Worm (Caenorhabditis elegans) whole organism, L4 larva: Measurements from ENCODE around the gene srt-69.

Source experiments
- F37D6.2 ChIP-seq: sonication (generic microtip); optimal IDR thresholded peaks from 2 replicates; lab custom pipeline; 2016; ENCODE audit warnings: mild to moderate bottlenecking, missing genetic modification characterization, missing compliant biosample characterization
- F49E8.2 ChIP-seq: sonication (generic microtip); optimal IDR thresholded peaks from 2 replicates; lab custom pipeline; 2016; ENCODE audit warnings: missing compliant biosample characterization, mild to moderate bottlenecking, missing genetic modification characterization, borderline replicate concordance
- R02D3.7 ChIP-seq: fragments of 150-350 bp; sonication (generic microtip); optimal IDR thresholded peaks from 3 replicates; lab custom pipeline; 2014; ENCODE audit warnings: missing biosample characterization, missing genetic modification characterization
- ZK337.2 ChIP-seq: fragments of 200-800 bp; sonication (Bioruptor generic); IDR thresholded peaks from 2 replicates; pipeline ENCODE4 v1.3.6; 2022; ENCODE audit warnings: missing genetic modification reagents, missing genetic modification characterization, missing compliant biosample characterization
- ZK546.5 ChIP-seq, 2 experiments: sonication (generic microtip); optimal IDR thresholded peaks; 2 replicates each; lab custom pipeline; 2017; ENCODE audit warnings: missing biosample characterization in 2 of 2, missing genetic modification characterization in 2 of 2
- aha-1 ChIP-seq: fragments of 150-350 bp; peaks from one replicate; lab custom pipeline; 2014; ENCODE audit warnings: missing biosample characterization, missing genetic modification characterization
- arid-1 ChIP-seq: fragments of 200-800 bp; sonication (Bioruptor generic); conservative IDR thresholded peaks from 2 replicates; pipeline ENCODE4 v1.3.6; 2022; ENCODE audit warnings: missing genetic modification reagents, missing genetic modification characterization, missing compliant biosample characterization
- ceh-28 ChIP-seq: fragments of 150-350 bp; optimal IDR thresholded peaks from 2 replicates; lab custom pipeline; 2014; ENCODE audit warnings: missing biosample characterization, missing genetic modification reagents, missing genetic modification characterization
- ceh-32 ChIP-seq: sonication (generic microtip); optimal IDR thresholded peaks from 2 replicates; lab custom pipeline; 2016; ENCODE audit warnings: mild to moderate bottlenecking, missing genetic modification characterization, missing compliant biosample characterization; ENCODE audit not compliant: poor library complexity
- ceh-44 ChIP-seq: fragments of 200-800 bp; sonication (Bioruptor generic); IDR thresholded peaks from 2 replicates; pipeline ENCODE4 v1.3.6; 2022; ENCODE audit warnings: missing genetic modification reagents, missing genetic modification characterization, missing compliant biosample characterization
- ctbp-1 ChIP-seq: fragments of 200-800 bp; sonication (Bioruptor generic); IDR thresholded peaks from 2 replicates; pipeline ENCODE4 v1.3.6; 2022; ENCODE audit warnings: missing genetic modification reagents, missing genetic modification characterization, missing compliant biosample characterization
- daf-12 ChIP-seq: fragments of 150-350 bp; optimal IDR thresholded peaks from 2 replicates; lab custom pipeline; 2014; ENCODE audit warnings: missing biosample characterization, missing genetic modification reagents, missing genetic modification characterization
- daf-16 ChIP-seq, 3 experiments: sonication (generic microtip); optimal IDR thresholded peaks; 2 replicates each; lab custom pipeline; 2016 to 2017; ENCODE audit warnings: missing genetic modification characterization in 3 of 3, missing genetic modification reagents in 3 of 3, mild to moderate bottlenecking in 2 of 3, missing compliant biosample characterization in 2 of 3, missing biosample characterization in 1 of 3, moderate library complexity in 1 of 3
- dmd-6 ChIP-seq: fragments of 200-800 bp; sonication (Bioruptor generic); IDR thresholded peaks from 2 replicates; pipeline ENCODE4 v1.3.6; 2022; ENCODE audit warnings: missing genetic modification reagents, missing genetic modification characterization, missing compliant biosample characterization
- dmd-8 ChIP-seq: fragments of 200-800 bp; sonication (Bioruptor generic); IDR thresholded peaks from 2 replicates; pipeline ENCODE4 v1.3.6; 2022; ENCODE audit warnings: missing genetic modification characterization, missing compliant biosample characterization
- hif-1 ChIP-seq, 2 experiments: sonication (generic microtip); optimal IDR thresholded peaks; 2 replicates each; lab custom pipeline; 2016 to 2017; ENCODE audit warnings: missing compliant biosample characterization in 2 of 2, missing genetic modification characterization in 2 of 2, missing genetic modification reagents in 2 of 2, missing genotype in 2 of 2, mild to moderate bottlenecking in 1 of 2
- hlh-11 ChIP-seq: fragments of 200-800 bp; sonication (Bioruptor generic); optimal IDR thresholded peaks from 2 replicates; lab custom pipeline; 2018; ENCODE audit warnings: mild to moderate bottlenecking, missing genetic modification characterization, missing compliant biosample characterization
- hlh-30 ChIP-seq: sonication (generic microtip); optimal IDR thresholded peaks from 2 replicates; lab custom pipeline; 2017; ENCODE audit warnings: antibody characterized with exemption, mild to moderate bottlenecking, missing genetic modification characterization, missing compliant biosample characterization; ENCODE audit not compliant: insufficient read depth
- hmg-1.1 ChIP-seq: fragments of 200-800 bp; sonication (Bioruptor generic); IDR thresholded peaks from 2 replicates; pipeline ENCODE4 v1.3.6; 2022; ENCODE audit warnings: missing genetic modification reagents, missing genetic modification characterization, missing compliant biosample characterization
- lim-7 ChIP-seq: fragments of 200-800 bp; sonication (Bioruptor generic); IDR thresholded peaks from 2 replicates; pipeline ENCODE4 v1.3.6; 2022; ENCODE audit warnings: missing genetic modification characterization, missing compliant biosample characterization
- lin-29 ChIP-seq: fragments of 200-800 bp; sonication (Bioruptor generic); IDR thresholded peaks from 2 replicates; pipeline ENCODE4 v1.3.6; 2022; ENCODE audit warnings: missing genetic modification reagents, missing genetic modification characterization, missing compliant biosample characterization
- lin-38 ChIP-seq: fragments of 200-800 bp; sonication (Bioruptor generic); IDR thresholded peaks from 2 replicates; pipeline ENCODE4 v1.3.6; 2022; ENCODE audit warnings: missing genetic modification reagents, missing genetic modification characterization, missing compliant biosample characterization
- lir-3 ChIP-seq: sonication (generic microtip); optimal IDR thresholded peaks from 2 replicates; lab custom pipeline; 2016; ENCODE audit warnings: mild to moderate bottlenecking, missing genetic modification characterization, missing compliant biosample characterization
- lsy-2 ChIP-seq, 2 experiments: fragments of 150-350 bp in 1 of 2; sonication (generic microtip) in 1 of 2; optimal IDR thresholded peaks; 2 replicates each; lab custom pipeline; 2014 to 2017; ENCODE audit warnings: missing biosample characterization in 2 of 2, missing genetic modification characterization in 2 of 2
- mdt-29 ChIP-seq: fragments of 200-800 bp; sonication (Bioruptor generic); IDR thresholded peaks from 2 replicates; pipeline ENCODE4 v1.3.6; 2022; ENCODE audit warnings: missing genetic modification reagents, missing genetic modification characterization, missing compliant biosample characterization
- nhr-10 ChIP-seq: fragments of 150-350 bp; optimal IDR thresholded peaks from 2 replicates; lab custom pipeline; 2014; ENCODE audit warnings: missing biosample characterization, missing genetic modification characterization
- nhr-11 ChIP-seq: fragments of 150-350 bp; optimal IDR thresholded peaks from 2 replicates; lab custom pipeline; 2014; ENCODE audit warnings: missing biosample characterization, missing genetic modification characterization
- nhr-25 ChIP-seq: sonication (generic microtip); optimal IDR thresholded peaks from 2 replicates; lab custom pipeline; 2017; ENCODE audit warnings: missing genetic modification characterization, mild to moderate bottlenecking, missing compliant biosample characterization, antibody characterized with exemption, moderate library complexity, borderline replicate concordance; ENCODE audit not compliant: insufficient read depth
- nhr-28 ChIP-seq: fragments of 150-350 bp; optimal IDR thresholded peaks from 2 replicates; lab custom pipeline; 2014; ENCODE audit warnings: missing biosample characterization, missing genetic modification characterization
- nhr-77 ChIP-seq: fragments of 150-350 bp; optimal IDR thresholded peaks from 2 replicates; lab custom pipeline; 2014; ENCODE audit warnings: missing biosample characterization, missing genetic modification characterization
- pha-4 ChIP-seq, 2 experiments: fragments of 150-350 bp in 1 of 2; fragments of 200-800 bp in 1 of 2; sonication (Bioruptor generic) in 1 of 2; IDR thresholded peaks in 1 of 2; optimal IDR thresholded peaks in 1 of 2; 2 replicates each; pipeline versions ENCODE4 v1.3.6 to Lab custom; 2014 to 2022; ENCODE audit warnings: missing genetic modification characterization in 2 of 2, missing genetic modification reagents in 2 of 2, missing biosample characterization in 1 of 2, missing compliant biosample characterization in 1 of 2
- pqm-1 ChIP-seq: sonication (generic microtip); optimal IDR thresholded peaks from 2 replicates; lab custom pipeline; 2017; ENCODE audit warnings: missing biosample characterization, missing genetic modification characterization
- rbr-2 ChIP-seq: sonication (generic microtip); optimal IDR thresholded peaks from 2 replicates; lab custom pipeline; 2016; ENCODE audit warnings: missing genotype, missing genetic modification characterization, missing compliant biosample characterization
- set-16 ChIP-seq: fragments of 200-800 bp; sonication (Bioruptor generic); IDR thresholded peaks from 2 replicates; pipeline ENCODE4 v1.3.6; 2022; ENCODE audit warnings: missing genetic modification reagents, missing genetic modification characterization, missing compliant biosample characterization
- spr-3 ChIP-seq: fragments of 200-800 bp; sonication (Bioruptor generic); optimal IDR thresholded peaks from 2 replicates; lab custom pipeline; 2018; ENCODE audit warnings: mild to moderate bottlenecking, missing genetic modification characterization, missing compliant biosample characterization
- unc-62 ChIP-seq, 3 experiments: fragments of 150-350 bp in 1 of 3; sonication (generic microtip); optimal IDR thresholded peaks in 2 of 3; peaks in 1 of 3; 1 replicate in 1 of 3; 2 replicates in 2 of 3; lab custom pipeline; 2014 to 2017; ENCODE audit warnings: missing biosample characterization in 3 of 3, missing genetic modification characterization in 3 of 3, missing genetic modification reagents in 3 of 3, missing genotype in 1 of 3
- vab-7 ChIP-seq: fragments of 200-800 bp; sonication (Bioruptor generic); IDR thresholded peaks from 2 replicates; pipeline ENCODE4 v1.3.6; 2022; ENCODE audit warnings: missing genetic modification reagents, missing genetic modification characterization, missing compliant biosample characterization
- zfp-3 ChIP-seq: fragments of 200-800 bp; sonication (Bioruptor generic); conservative IDR thresholded peaks from 2 replicates; pipeline ENCODE4 v1.3.6; 2022; ENCODE audit warnings: missing genetic modification reagents, missing genetic modification characterization, missing compliant biosample characterization
- zip-11 ChIP-seq: fragments of 200-800 bp; sonication (Bioruptor generic); IDR thresholded peaks from 2 replicates; pipeline ENCODE4 v1.3.6; 2022; ENCODE audit warnings: missing genetic modification characterization, missing compliant biosample characterization
- ztf-11 ChIP-seq: fragments of 150-350 bp; optimal IDR thresholded peaks from 2 replicates; lab custom pipeline; 2014; ENCODE audit warnings: missing biosample characterization, missing genetic modification characterization
- ztf-7 ChIP-seq: fragments of 150-350 bp; optimal IDR thresholded peaks from 2 replicates; lab custom pipeline; 2014; ENCODE audit warnings: missing biosample characterization, missing genetic modification characterization

Gene srt-69

ce11 chrV:5301226-5301625 is 35.7 kb upstream of the srt-69 start:
- TF ChIP-seq ztf-11 (tag; lab: Kevin White, UChicago), result no peak
- no peak for TF ChIP-seq ceh-32 (tag; lab: Kevin White, UChicago)
- no peak for TF ChIP-seq arid-1
- no peak for TF ChIP-seq nhr-77
- TF ChIP-seq ctbp-1 (GFP tag; lab: Robert Waterston, UW), result no peak
- TF ChIP-seq hif-1 (tag; optimal IDR thresholded peaks at IDR 0.05; lab: Kevin White, UChicago), result no peak
- peak; percentile 73 for TF ChIP-seq aha-1 (tag; lab: Kevin White, UChicago)

- TF ChIP-seq unc-62 (GFP tag; optimal IDR thresholded peaks at IDR 0.05 in 1 of 2; lab: Kevin White, UChicago) (peak in 1 of 2 experiments; percentile 98), unc-62 (tag; optimal IDR thresholded peaks at IDR 0.05; lab: Kevin White, UChicago) (no peak), mdt-29 (GFP tag; lab: Robert Waterston, UW) (no peak)
- TF ChIP-seq, all 104 proteins: peak for 1
Observed at ce11 chrV:5297740-5298139, 32.3 kb upstream of the srt-69 start.

- TF ChIP-seq ceh-28 (no peak), dmd-6 (GFP tag; lab: Robert Waterston, UW) (no peak), pha-4 (GFP tag; IDR thresholded peaks at IDR 0.05; lab: Robert Waterston, UW) (no peak), pha-4 (tag; optimal IDR thresholded peaks at IDR 0.05; lab: Kevin White, UChicago) (no peak), daf-16 (GFP tag; optimal IDR thresholded peaks at IDR 0.05; lab: Kevin White, UChicago) (peak in 1 of 2 experiments; percentile 67), daf-16 (tag; optimal IDR thresholded peaks at IDR 0.05; lab: Kevin White, UChicago) (no peak), nhr-28 (no peak), hlh-30 (tag; lab: Kevin White, UChicago) (peak; percentile 24), hmg-1.1 (GFP tag; lab: Robert Waterston, UW) (no peak), nhr-11 (peak; percentile 72), lin-29 (GFP tag; lab: Robert Waterston, UW) (no peak), hlh-11 (peak; percentile 48), aha-1 (tag; lab: Kevin White, UChicago) (peak; percentile 79), zfp-3 (no peak), hif-1 (tag; optimal IDR thresholded peaks at IDR 0.05; lab: Kevin White, UChicago) (peak in 1 of 2 experiments; percentile 44), ceh-44 (GFP tag; lab: Robert Waterston, UW) (no peak)
Observed at ce11 chrV:5295940-5296339, 30.5 kb upstream of the srt-69 start.

ce11 chrV:5288676-5289075 is 23.2 kb upstream of the srt-69 start:
- TF ChIP-seq hlh-11 (no peak), nhr-10 (tag; lab: Kevin White, UChicago) (no peak), rbr-2 (tag; lab: Kevin White, UChicago) (no peak), lsy-2 (tag; optimal IDR thresholded peaks at IDR 0.05; lab: Kevin White, UChicago) (no peak), set-16 (GFP tag; lab: Robert Waterston, UW) (no peak), nhr-25 (no peak), dmd-8 (no peak), F37D6.2 (tag; lab: Kevin White, UChicago) (no peak), lin-38 (no peak), pqm-1 (no peak), F49E8.2 (no peak), ZK337.2 (GFP tag; lab: Robert Waterston, UW) (no peak)

ce11 chrV:5287273-5287672 is 21.8 kb upstream of the srt-69 start, which contains the start of gene Y49G5A.1:
Gene Y49G5A.1, minus strand, starts transcription at chrV:5287373.
- TF ChIP-seq R02D3.7 (tag; lab: Kevin White, UChicago), result no peak
- TF ChIP-seq ZK546.5 (tag; optimal IDR thresholded peaks at IDR 0.05; lab: Kevin White, UChicago), result no peak
- TF ChIP-seq ztf-11 (tag; lab: Kevin White, UChicago), result no peak
- no peak for TF ChIP-seq vab-7 (GFP tag; lab: Robert Waterston, UW)
- TF ChIP-seq daf-12, result no peak
- no peak for TF ChIP-seq lim-7
- no peak for TF ChIP-seq lir-3 (tag; lab: Kevin White, UChicago)
- no peak for TF ChIP-seq mdt-29 (GFP tag; lab: Robert Waterston, UW)
- no peak for TF ChIP-seq zip-11 (GFP tag; lab: Robert Waterston, UW)
- no peak for TF ChIP-seq nhr-25
- TF ChIP-seq spr-3 (GFP tag; lab: Kevin White, UChicago), result no peak
- no peak for TF ChIP-seq ceh-32 (tag; lab: Kevin White, UChicago)
- TF ChIP-seq ztf-7, result no peak
